Fruit fly (Drosophila melanogaster) S2 (cell line): ENCODE measurements around the gene CG5515.

ENCODE experiments used
- CG8478 ChIP-seq: fragments of >200 bp; optimal IDR thresholded peaks from 2 replicates; lab custom pipeline; 2018
- CTCF ChIP-seq, 2 experiments: fragments of >200 bp; optimal IDR thresholded peaks; 2 replicates each; lab custom pipeline; 2018

- TF ChIP-seq CTCF (optimal IDR thresholded peaks at IDR 0.05; lab: Kevin White, UChicago) (no peak), CG8478 (lab: Kevin White, UChicago) (no peak)
Observed at dm6 chr3R:24221334-24222302, 32.9 kb upstream of the CG5515 start, which contains the start of gene twin.
